Worm (Caenorhabditis elegans): ENCODE measurements around the gene gmpr-1.

gmpr-1 gene

ce11 chrV:4387402-4387801 lies 16.2 kb upstream of the gmpr-1 start, which contains the start of gene F13A2.9:
Gene F13A2.9 (minus strand): TSS chrV:4387502.
- TF ChIP-seq egl-27 (tag; optimal IDR thresholded peaks at IDR 0.05) (no peak), nhr-237 (tag; optimal IDR thresholded peaks at IDR 0.05) (no peak), nhr-43 (tag; optimal IDR thresholded peaks at IDR 0.05; ENCODE audit: poor library complexity, severe bottlenecking) (no peak), fos-1 (tag; optimal IDR thresholded peaks at IDR 0.05) (no peak), ceh-16 (tag; optimal IDR thresholded peaks at IDR 0.05) (no peak), unc-62 (GFP tag; optimal IDR thresholded peaks at IDR 0.05) (no peak), mdl-1 (tag; optimal IDR thresholded peaks at IDR 0.05) (no peak), nhr-11 (tag; optimal IDR thresholded peaks at IDR 0.05) (no peak), ceh-28 (tag; optimal IDR thresholded peaks at IDR 0.05) (no peak), mml-1 (tag; optimal IDR thresholded peaks at IDR 0.05) (no peak), nhr-67 (tag; optimal IDR thresholded peaks at IDR 0.05) (no peak), nhr-23 (tag; optimal IDR thresholded peaks at IDR 0.05) (no peak), nfya-1 (tag; optimal IDR thresholded peaks at IDR 0.05; ENCODE audit: insufficient read depth) (no peak), lsy-12 (tag; optimal IDR thresholded peaks at IDR 0.05) (no peak), pqm-1 (tag; optimal IDR thresholded peaks at IDR 0.05) (no peak), elt-1 (tag; optimal IDR thresholded peaks at IDR 0.05) (no peak), egl-5 (tag; optimal IDR thresholded peaks at IDR 0.05) (no peak), nhr-12 (tag; optimal IDR thresholded peaks at IDR 0.05) (no peak)

ce11 chrV:4386173-4386572 lies 15.0 kb upstream of the gmpr-1 start, which contains the start of gene F13A2.10:
Gene F13A2.10 (minus strand): TSS chrV:4386273.
- TF ChIP-seq fkh-10 (GFP tag; optimal IDR thresholded peaks at IDR 0.05): no peak
- TF ChIP-seq nhr-77 (tag; optimal IDR thresholded peaks at IDR 0.05): no peak
- TF ChIP-seq zag-1 (tag; optimal IDR thresholded peaks at IDR 0.05): no peak
- no peak for TF ChIP-seq lin-39 (tag; optimal IDR thresholded peaks at IDR 0.05)
- no peak for TF ChIP-seq egl-5 (tag; optimal IDR thresholded peaks at IDR 0.05)
- TF ChIP-seq daf-12 (tag; optimal IDR thresholded peaks at IDR 0.05): no peak
- no peak for TF ChIP-seq ceh-9 (tag; optimal IDR thresholded peaks at IDR 0.05)
- no peak for TF ChIP-seq nhr-28 (tag; optimal IDR thresholded peaks at IDR 0.05)
- TF ChIP-seq egl-27 (tag; optimal IDR thresholded peaks at IDR 0.05): no peak
- no peak for TF ChIP-seq nhr-23 (tag; optimal IDR thresholded peaks at IDR 0.05)
- TF ChIP-seq mml-1 (tag; optimal IDR thresholded peaks at IDR 0.05): no peak
- TF ChIP-seq aly-2 (tag; optimal IDR thresholded peaks at IDR 0.05): no peak
- no peak for TF ChIP-seq R02D3.7 (tag; optimal IDR thresholded peaks at IDR 0.05)
- TF ChIP-seq ceh-28 (tag; optimal IDR thresholded peaks at IDR 0.05): no peak
- TF ChIP-seq lsy-12 (tag; optimal IDR thresholded peaks at IDR 0.05): no peak
- no peak for TF ChIP-seq mdl-1 (tag; optimal IDR thresholded peaks at IDR 0.05)
- no peak for TF ChIP-seq elt-2 (tag; optimal IDR thresholded peaks at IDR 0.05)
- no peak for TF ChIP-seq fos-1 (tag; optimal IDR thresholded peaks at IDR 0.05)
- TF ChIP-seq nhr-43 (tag; optimal IDR thresholded peaks at IDR 0.05; ENCODE audit: poor library complexity, severe bottlenecking): no peak

DNA sequence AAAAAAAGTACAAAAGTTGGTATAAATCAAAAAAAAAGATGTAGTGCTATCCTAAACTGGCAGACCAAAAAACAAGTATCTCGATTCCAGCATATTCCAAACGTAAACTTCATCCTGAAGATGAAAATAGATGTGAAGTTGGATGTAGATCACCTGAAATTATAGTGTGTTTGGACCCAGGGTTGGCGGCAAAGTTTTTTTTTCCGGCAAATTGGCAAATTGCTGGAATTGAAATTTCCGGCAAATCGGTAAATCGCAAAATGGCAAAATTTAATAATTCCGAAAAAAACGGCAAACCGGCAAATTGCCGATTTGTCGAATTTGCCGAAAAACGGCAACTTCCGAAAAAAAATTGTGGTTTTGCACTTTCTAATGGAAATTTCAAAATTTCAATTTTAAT lies 13.3 kb upstream of the gmpr-1 start, which contains the start of gene F13A2.2:
Gene F13A2.2 (minus strand): TSS at position 101 of the 400 bp plus-strand sequence.
- TF ChIP-seq elt-3 (tag; optimal IDR thresholded peaks at IDR 0.05) (no peak), nhr-77 (tag; optimal IDR thresholded peaks at IDR 0.05) (no peak), ceh-9 (tag; optimal IDR thresholded peaks at IDR 0.05) (no peak), nhr-23 (tag; optimal IDR thresholded peaks at IDR 0.05) (no peak), mdl-1 (tag; optimal IDR thresholded peaks at IDR 0.05) (no peak), ceh-28 (tag; optimal IDR thresholded peaks at IDR 0.05) (no peak), jun-1 (tag; optimal IDR thresholded peaks at IDR 0.05) (no peak), nhr-28 (tag; optimal IDR thresholded peaks at IDR 0.05) (no peak), ceh-16 (tag; optimal IDR thresholded peaks at IDR 0.05) (no peak), hmg-11 (tag; optimal IDR thresholded peaks at IDR 0.05) (no peak), ceh-82 (tag; optimal IDR thresholded peaks at IDR 0.05) (no peak)

DNA sequence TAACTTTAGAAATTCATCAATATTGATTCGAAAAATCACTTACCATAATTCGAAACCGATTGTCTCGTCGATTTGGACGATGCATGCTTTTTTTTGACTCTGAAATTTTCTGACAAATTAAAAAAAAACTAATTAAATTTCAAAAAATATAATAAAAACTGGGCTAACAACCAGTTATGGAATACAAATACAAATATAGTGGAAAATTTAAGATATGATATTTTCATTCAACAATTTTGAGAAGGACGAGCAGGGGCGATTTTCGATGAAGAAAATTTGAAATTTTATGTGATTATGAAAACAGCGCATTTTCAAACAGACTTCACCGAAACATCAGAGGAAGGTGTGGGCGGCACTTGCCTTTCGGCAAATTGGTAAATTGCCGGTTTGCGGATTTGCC lies 11.1 kb upstream of the gmpr-1 start, which contains the start of gene F13A2.1:
Gene F13A2.1 (minus strand): TSS at position 101 of the 400 bp plus-strand sequence.
- TF ChIP-seq zag-1 (tag; optimal IDR thresholded peaks at IDR 0.05) (no peak), skn-1 (tag; optimal IDR thresholded peaks at IDR 0.05) (no peak), ama-1 (optimal IDR thresholded peaks at IDR 0.05) (no peak), unc-62 (GFP tag; optimal IDR thresholded peaks at IDR 0.05) (no peak), fkh-10 (GFP tag; optimal IDR thresholded peaks at IDR 0.05) (no peak), ceh-82 (tag; optimal IDR thresholded peaks at IDR 0.05) (no peak), lsy-12 (tag; optimal IDR thresholded peaks at IDR 0.05) (no peak), lin-39 (tag; optimal IDR thresholded peaks at IDR 0.05) (no peak), ceh-16 (tag; optimal IDR thresholded peaks at IDR 0.05) (no peak), nhr-28 (tag; optimal IDR thresholded peaks at IDR 0.05) (no peak), nfya-1 (tag; optimal IDR thresholded peaks at IDR 0.05; ENCODE audit: insufficient read depth) (no peak), nhr-237 (tag; optimal IDR thresholded peaks at IDR 0.05) (no peak), unc-39 (tag; optimal IDR thresholded peaks at IDR 0.05) (no peak), mdl-1 (tag; optimal IDR thresholded peaks at IDR 0.05) (no peak)

Measured in whole organism, L3 larva.